Worm (Caenorhabditis elegans) whole organism, early embryonic: ENCODE data around the gene nmr-1.

Source experiments
- B0310.2 ChIP-seq: sonication (generic microtip); optimal IDR thresholded peaks from 2 replicates; lab custom pipeline; 2016; ENCODE audit warnings: mild to moderate bottlenecking, missing genetic modification characterization, missing compliant biosample characterization
- F13C5.2 ChIP-seq: sonication (generic microtip); optimal IDR thresholded peaks from 2 replicates; lab custom pipeline; 2017; ENCODE audit warnings: mild to moderate bottlenecking, missing genetic modification characterization, inconsistent platforms, missing compliant biosample characterization
- aly-1 ChIP-seq: sonication (generic microtip); optimal IDR thresholded peaks from 2 replicates; lab custom pipeline; 2016; ENCODE audit warnings: missing genetic modification characterization, missing compliant biosample characterization
- ama-1 ChIP-seq: fragments of 150-350 bp; optimal IDR thresholded peaks from 2 replicates; lab custom pipeline; 2014
- ceh-13 ChIP-seq: fragments of 200-800 bp; sonication (Bioruptor generic); optimal IDR thresholded peaks from 2 replicates; lab custom pipeline; 2018; ENCODE audit warnings: mild to moderate bottlenecking, missing genetic modification characterization, missing compliant biosample characterization
- ceh-36 ChIP-seq: sonication (generic microtip); optimal IDR thresholded peaks from 2 replicates; lab custom pipeline; 2016; ENCODE audit warnings: missing genetic modification characterization, inconsistent platforms, missing compliant biosample characterization
- ets-7 ChIP-seq: sonication (generic microtip); optimal IDR thresholded peaks from 2 replicates; lab custom pipeline; 2016; ENCODE audit warnings: missing genotype, missing genetic modification characterization, missing compliant biosample characterization
- flt-1 ChIP-seq: fragments of 200-800 bp; sonication (Bioruptor generic); IDR thresholded peaks from 2 replicates; pipeline ENCODE4 v1.3.6; 2022; ENCODE audit warnings: missing genetic modification characterization, missing compliant biosample characterization
- hmbx-1 ChIP-seq: sonication (generic microtip); optimal IDR thresholded peaks from 2 replicates; lab custom pipeline; 2016; ENCODE audit warnings: mild to moderate bottlenecking, missing genetic modification characterization, missing compliant biosample characterization
- hmg-4 ChIP-seq: fragments of 200-800 bp; sonication (Bioruptor generic); optimal IDR thresholded peaks from 2 replicates; lab custom pipeline; 2018; ENCODE audit warnings: mild to moderate bottlenecking, missing genetic modification characterization, missing compliant biosample characterization
- hnd-1 ChIP-seq: sonication (generic microtip); optimal IDR thresholded peaks from 2 replicates; lab custom pipeline; 2016; ENCODE audit warnings: missing genetic modification characterization, missing compliant biosample characterization
- pes-1 ChIP-seq: fragments of 200-800 bp; sonication (Bioruptor generic); IDR thresholded peaks from 2 replicates; pipeline ENCODE4 v1.3.6; 2022; ENCODE audit warnings: missing genetic modification reagents, missing genetic modification characterization, missing compliant biosample characterization
- scrt-1 ChIP-seq: fragments of 200-800 bp; sonication (Bioruptor generic); IDR thresholded peaks from 2 replicates; pipeline ENCODE4 v1.3.6; 2022; ENCODE audit warnings: missing genetic modification characterization, missing compliant biosample characterization
- sea-1 ChIP-seq: fragments of 200-800 bp; sonication (Bioruptor generic); conservative IDR thresholded peaks from 2 replicates; pipeline ENCODE4 v1.3.6; 2022; ENCODE audit warnings: missing genetic modification characterization, missing compliant biosample characterization
- tbx-11 ChIP-seq: fragments of 200-800 bp; sonication (Bioruptor generic); IDR thresholded peaks from 2 replicates; pipeline ENCODE4 v1.3.6; 2022; ENCODE audit warnings: missing genetic modification characterization, missing compliant biosample characterization
- tbx-37 ChIP-seq: fragments of 200-800 bp; sonication (Bioruptor generic); conservative IDR thresholded peaks from 2 replicates; pipeline ENCODE4 v1.3.6; 2022; ENCODE audit warnings: missing genetic modification reagents, missing genetic modification characterization, missing compliant biosample characterization
- tra-4 ChIP-seq: sonication (generic microtip); optimal IDR thresholded peaks from 2 replicates; lab custom pipeline; 2017; ENCODE audit warnings: missing genetic modification characterization, missing compliant biosample characterization

The nmr-1 gene

DNA sequence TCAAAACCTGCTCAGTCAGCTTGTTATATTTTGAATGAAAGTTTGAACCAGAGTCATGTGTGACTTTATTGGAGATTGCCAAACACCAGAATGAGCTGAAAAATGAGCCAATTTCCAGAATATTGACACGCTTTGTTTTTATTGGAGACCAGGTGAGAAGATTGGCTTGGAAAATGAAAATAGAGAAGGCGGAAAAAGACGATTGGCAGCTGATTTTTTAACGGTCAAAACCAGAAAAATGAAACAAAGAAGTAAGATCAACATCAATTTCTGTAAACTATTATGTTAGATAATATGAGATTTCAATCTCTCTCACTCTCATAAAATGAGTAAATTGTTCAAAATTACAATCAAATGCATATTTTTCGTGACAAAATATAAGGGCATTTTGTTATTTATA lies 13.3 kb downstream of the nmr-1 start, which contains the start of gene srx-114:
TSS of gene srx-114 (minus strand) at position 101 of the 400 bp plus-strand sequence.
- TF ChIP-seq ama-1 (lab: Kevin White, UChicago): no peak

DNA sequence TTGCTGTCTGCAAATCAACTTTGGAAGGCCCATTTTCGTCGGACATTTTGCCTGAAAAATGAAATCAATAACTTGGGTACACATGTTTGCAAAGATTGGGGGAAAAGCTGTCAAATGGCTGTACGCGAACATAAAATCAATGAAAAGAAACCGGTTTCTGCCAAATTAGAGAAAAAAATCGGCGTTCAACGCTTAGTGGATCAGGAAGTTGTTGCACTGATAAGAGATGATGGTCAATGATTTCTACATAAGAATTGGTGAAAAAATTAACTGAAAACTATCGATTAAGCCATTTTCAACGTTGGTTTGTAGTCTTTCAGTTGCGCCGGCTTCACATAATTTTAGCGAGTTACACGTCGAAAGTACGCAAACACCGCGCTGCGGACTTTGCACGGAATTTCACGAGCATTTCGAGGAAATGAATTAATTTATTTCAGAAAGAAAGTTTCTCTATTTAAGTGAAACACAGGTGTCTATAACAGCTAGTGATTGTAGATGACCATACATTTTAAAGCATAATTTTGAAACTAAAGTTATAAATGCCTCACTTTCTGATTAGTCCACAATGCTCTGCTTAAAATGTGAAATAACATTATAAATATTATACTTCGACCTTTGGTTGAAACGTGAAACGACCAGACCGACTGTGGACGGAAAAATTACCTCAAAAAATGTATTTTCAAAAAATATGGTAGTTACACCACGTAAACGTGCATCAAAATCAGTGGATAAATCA lies 16.7 kb downstream of the nmr-1 start, which contains the start of the genes F07F6.4 and F07F6.2:
TSS of gene F07F6.4 (minus strand) at position 51 of the 736 bp plus-strand sequence.
TSS of gene F07F6.2 (plus strand) at position 686 of the 736 bp plus-strand sequence.
- TF ChIP-seq ets-7 (no peak), sea-1 (GFP tag; lab: Robert Waterston, UW) (no peak), F13C5.2 (peak; percentile 9), flt-1 (GFP tag; lab: Robert Waterston, UW) (no peak)

DNA sequence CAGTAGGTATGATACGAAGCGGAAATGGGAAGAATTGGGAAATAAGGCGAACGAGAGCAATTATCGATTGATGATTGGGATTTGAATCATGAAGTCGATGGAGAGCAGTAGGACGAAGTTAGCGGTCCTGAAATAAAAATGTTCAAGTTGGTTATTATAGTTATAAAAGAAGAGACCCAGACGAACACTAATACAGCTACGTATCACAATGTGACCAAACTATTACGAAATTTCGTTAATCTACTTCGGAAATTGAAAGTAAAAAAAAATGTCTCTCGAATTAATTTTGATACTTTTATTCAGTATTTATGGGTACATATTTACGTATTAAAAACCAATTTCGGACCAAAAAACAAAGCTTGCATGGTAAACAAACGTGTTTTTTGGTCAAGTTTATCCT lies 19.9 kb downstream of the nmr-1 start:
- TF ChIP-seq flt-1 (GFP tag; lab: Robert Waterston, UW): no peak
- TF ChIP-seq F13C5.2: no peak
- no peak for TF ChIP-seq tra-4 (tag; lab: Kevin White, UChicago)
- TF ChIP-seq scrt-1: no peak
- TF ChIP-seq hnd-1: no peak
- TF ChIP-seq sea-1 (GFP tag; lab: Robert Waterston, UW): no peak
- no peak for TF ChIP-seq ceh-13 (GFP tag; lab: Kevin White, UChicago)
- no peak for TF ChIP-seq ets-7
- TF ChIP-seq pes-1: no peak
- TF ChIP-seq hmbx-1: no peak
- no peak for TF ChIP-seq ama-1 (lab: Kevin White, UChicago)
- no peak for TF ChIP-seq ceh-36
- TF ChIP-seq aly-1 (tag; lab: Kevin White, UChicago): no peak
- TF ChIP-seq tbx-37 (GFP tag; lab: Robert Waterston, UW): no peak
- TF ChIP-seq tbx-11: no peak
- TF ChIP-seq B0310.2: no peak

DNA sequence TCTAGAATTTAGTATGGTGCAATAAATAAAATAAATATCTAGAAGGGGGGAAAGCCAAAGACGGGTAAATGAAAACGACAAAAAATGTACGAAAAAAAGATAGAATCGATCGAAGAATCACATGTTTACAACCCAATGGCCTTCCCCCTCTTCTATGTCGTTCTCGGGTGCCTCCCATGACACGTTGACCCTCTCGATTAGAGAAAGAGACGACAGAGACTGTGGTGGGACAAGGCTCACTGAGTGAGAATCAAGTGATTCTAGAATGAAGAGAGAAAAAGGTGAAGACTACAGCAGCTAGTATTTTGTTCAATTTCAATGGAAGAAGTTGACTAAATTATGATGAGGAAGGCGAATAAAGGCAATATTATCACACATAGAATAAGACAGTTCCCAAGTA lies 20.4 kb downstream of the nmr-1 start:
- TF ChIP-seq ama-1 (lab: Kevin White, UChicago) (no peak), hmg-4 (GFP tag; lab: Kevin White, UChicago) (peak; percentile 36)

DNA sequence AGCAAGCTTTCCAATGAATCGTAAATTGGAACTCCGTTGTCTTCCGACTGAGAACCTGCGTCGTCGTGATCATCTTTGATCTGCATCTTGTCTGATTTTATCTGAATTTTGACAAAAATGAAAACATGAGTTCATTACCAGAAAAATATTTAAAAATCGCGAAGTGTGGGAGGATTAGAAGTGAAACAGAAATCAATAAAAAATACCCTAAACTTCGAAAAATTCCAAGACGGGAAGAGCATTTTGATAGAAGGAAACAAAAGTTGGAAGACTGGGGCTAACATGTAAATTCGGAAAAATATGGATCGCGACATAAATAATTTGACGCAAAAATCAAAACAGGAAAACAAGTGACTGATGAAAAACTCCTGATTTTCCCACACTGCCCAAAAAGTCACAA lies 20.8 kb downstream of the nmr-1 start, which contains the start of gene F07F6.8:
TSS of gene F07F6.8 (minus strand) at position 101 of the 400 bp plus-strand sequence.
- TF ChIP-seq pes-1 (no peak), hmg-4 (GFP tag; lab: Kevin White, UChicago) (no peak), ets-7 (no peak), tbx-11 (no peak), ceh-13 (GFP tag; lab: Kevin White, UChicago) (no peak), ama-1 (lab: Kevin White, UChicago) (no peak), ceh-36 (no peak), hnd-1 (no peak), aly-1 (tag; lab: Kevin White, UChicago) (no peak), B0310.2 (no peak), flt-1 (GFP tag; lab: Robert Waterston, UW) (no peak), scrt-1 (no peak), tbx-37 (GFP tag; lab: Robert Waterston, UW) (no peak), hmbx-1 (no peak), sea-1 (GFP tag; lab: Robert Waterston, UW) (no peak), tra-4 (tag; lab: Kevin White, UChicago) (no peak), F13C5.2 (no peak)

DNA sequence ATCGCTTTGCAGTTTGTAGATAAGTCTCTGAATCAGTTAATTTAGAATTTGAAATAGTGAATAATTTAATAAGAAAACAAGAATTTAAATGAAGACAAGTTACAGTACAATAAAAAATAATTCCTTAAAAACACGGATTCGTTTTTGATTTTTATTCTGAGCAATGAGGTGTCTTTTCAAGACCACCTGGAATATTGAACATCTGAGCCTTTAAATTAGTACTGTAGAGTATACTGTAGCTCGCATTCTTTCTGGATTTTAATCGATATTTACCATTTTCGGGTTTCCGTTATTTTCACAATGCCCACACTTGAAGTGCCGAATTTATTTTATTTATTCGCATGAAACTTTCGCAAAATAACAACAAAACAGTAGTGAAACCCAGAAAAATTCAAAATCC lies 22.6 kb downstream of the nmr-1 start, which contains the start of gene F07F6.7:
TSS of gene F07F6.7 (minus strand) at position 27 of the 400 bp plus-strand sequence.
- TF ChIP-seq aly-1 (tag; lab: Kevin White, UChicago): no peak
- no peak for TF ChIP-seq B0310.2
- TF ChIP-seq pes-1: no peak
- TF ChIP-seq hmg-4 (GFP tag; lab: Kevin White, UChicago): no peak
- no peak for TF ChIP-seq scrt-1
- TF ChIP-seq F13C5.2: no peak
- TF ChIP-seq ceh-13 (GFP tag; lab: Kevin White, UChicago): no peak
- TF ChIP-seq sea-1 (GFP tag; lab: Robert Waterston, UW): no peak
- TF ChIP-seq tra-4 (tag; lab: Kevin White, UChicago): no peak
- no peak for TF ChIP-seq tbx-11
- TF ChIP-seq ets-7: no peak

DNA sequence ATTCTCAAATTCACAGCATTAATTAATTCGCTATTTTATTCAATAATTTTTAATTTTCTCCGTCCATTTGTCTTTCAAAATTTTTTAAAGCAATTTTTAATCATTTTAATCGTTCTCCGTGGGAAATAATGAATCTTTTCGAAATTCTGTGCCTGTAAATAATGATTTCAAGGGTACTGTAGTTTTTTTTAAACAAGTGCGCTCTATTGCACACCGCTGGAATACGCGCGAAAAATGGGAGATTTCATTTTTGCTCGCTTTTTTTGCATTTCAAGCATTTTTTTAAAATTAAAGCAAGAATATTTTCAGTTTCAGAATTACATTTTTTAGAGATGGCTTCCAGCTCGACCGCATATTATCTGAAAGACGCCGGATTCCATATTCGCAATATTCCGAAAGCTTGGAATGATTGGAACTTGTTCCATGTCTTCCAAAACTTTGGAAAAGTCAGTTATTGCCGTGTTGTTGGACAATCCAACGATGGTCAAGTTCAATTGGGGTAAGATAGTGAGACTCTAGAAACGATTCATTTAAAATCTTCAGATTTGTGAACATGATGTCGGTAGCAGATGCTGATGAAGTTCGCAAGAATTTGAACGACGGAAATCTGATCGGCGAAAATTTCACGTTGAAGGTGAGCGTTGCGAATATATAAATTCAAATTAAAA lies 25.3 kb downstream of the nmr-1 start, which contains the start of gene tofu-6:
TSS of gene tofu-6 (plus strand) at position 302 of the 668 bp plus-strand sequence.
- TF ChIP-seq hmbx-1 (no peak), ama-1 (lab: Kevin White, UChicago) (peak; percentile 92), tbx-37 (GFP tag; lab: Robert Waterston, UW) (no peak), ceh-13 (GFP tag; lab: Kevin White, UChicago) (no peak), aly-1 (tag; lab: Kevin White, UChicago) (peak; percentile 19), sea-1 (GFP tag; lab: Robert Waterston, UW) (no peak), F13C5.2 (no peak)

DNA sequence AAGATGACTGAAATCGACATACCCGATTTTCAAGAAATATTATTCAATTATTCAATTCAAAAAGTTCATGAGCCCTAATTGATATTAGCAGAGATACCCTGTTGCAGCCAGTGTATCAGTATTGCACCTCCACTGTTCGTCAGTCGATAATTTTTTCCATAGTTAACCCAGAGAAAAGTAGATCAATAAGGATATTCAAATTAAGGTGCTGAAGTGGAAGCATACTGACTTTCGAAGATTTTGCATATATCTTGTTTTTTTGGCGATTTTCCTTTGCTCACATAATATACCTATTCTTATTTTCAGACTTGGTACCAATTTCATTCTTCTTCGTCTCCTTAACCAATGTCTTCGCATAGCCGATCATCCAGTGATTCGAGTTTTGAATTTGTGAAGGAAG lies 27.5 kb downstream of the nmr-1 start, which contains the start of gene EEED8.15:
TSS of gene EEED8.15 (plus strand) at position 301 of the 400 bp plus-strand sequence.
- TF ChIP-seq B0310.2 (no peak), tra-4 (tag; lab: Kevin White, UChicago) (no peak), ceh-13 (GFP tag; lab: Kevin White, UChicago) (no peak), hmg-4 (GFP tag; lab: Kevin White, UChicago) (no peak), sea-1 (GFP tag; lab: Robert Waterston, UW) (no peak), pes-1 (no peak), hmbx-1 (no peak)
